Fruit fly (Drosophila melanogaster): ENCODE data around the gene SWIP.

dm6 chrX:16319558-16319924, 6.0 kb downstream of the SWIP start:
- TF ChIP-seq CG4496 (GFP tag; IDR thresholded peaks at IDR 0.05): no peak
- no peak for TF ChIP-seq CG34367 (tag; optimal IDR thresholded peaks at IDR 0.05)
- TF ChIP-seq EcR (GFP tag; optimal IDR thresholded peaks at IDR 0.05): no peak
- TF ChIP-seq CG15710 (tag; optimal IDR thresholded peaks at IDR 0.05): no peak
- TF ChIP-seq CG9948 (tag; optimal IDR thresholded peaks at IDR 0.05): no peak
- no peak for TF ChIP-seq Pif1B (GFP tag; optimal IDR thresholded peaks at IDR 0.05)
- TF ChIP-seq Ets98B (GFP tag; IDR thresholded peaks at IDR 0.05): no peak
- TF ChIP-seq CG32121 (GFP tag; IDR thresholded peaks at IDR 0.05): no peak
- no peak for TF ChIP-seq CG12605 (GFP tag; IDR thresholded peaks at IDR 0.05)
- no peak for TF ChIP-seq gl (tag; optimal IDR thresholded peaks at IDR 0.05)
- no peak for TF ChIP-seq Snoo (tag; optimal IDR thresholded peaks at IDR 0.05)
- no peak for TF ChIP-seq D1 (tag; optimal IDR thresholded peaks at IDR 0.05)

Data from whole organism, pupa.